Fruit fly (Drosophila melanogaster) Kc167 (cell line): ENCODE results near the gene CG7912.

Experiments
- Myc ChIP-seq: fragments of >200 bp; optimal IDR thresholded peaks from 2 replicates; lab custom pipeline; 2017; ENCODE audit warnings: missing external identifiers
- Sin3A ChIP-seq: fragments of >200 bp; optimal IDR thresholded peaks from 2 replicates; lab custom pipeline; 2018; ENCODE audit warnings: missing external identifiers
- h ChIP-seq: fragments of >200 bp; optimal IDR thresholded peaks from 3 replicates; lab custom pipeline; 2018; ENCODE audit warnings: missing external identifiers
- insv ChIP-seq: fragments of >200 bp; optimal IDR thresholded peaks from 3 replicates; lab custom pipeline; 2018; ENCODE audit warnings: missing external identifiers
- psq ChIP-seq: fragments of >200 bp; optimal IDR thresholded peaks from 2 replicates; lab custom pipeline; 2017; ENCODE audit warnings: missing external identifiers
- ttk ChIP-seq: sonication (Bioruptor generic); optimal IDR thresholded peaks from 2 replicates; lab custom pipeline; 2017; ENCODE audit warnings: missing external identifiers

The CG7912 gene

DNA sequence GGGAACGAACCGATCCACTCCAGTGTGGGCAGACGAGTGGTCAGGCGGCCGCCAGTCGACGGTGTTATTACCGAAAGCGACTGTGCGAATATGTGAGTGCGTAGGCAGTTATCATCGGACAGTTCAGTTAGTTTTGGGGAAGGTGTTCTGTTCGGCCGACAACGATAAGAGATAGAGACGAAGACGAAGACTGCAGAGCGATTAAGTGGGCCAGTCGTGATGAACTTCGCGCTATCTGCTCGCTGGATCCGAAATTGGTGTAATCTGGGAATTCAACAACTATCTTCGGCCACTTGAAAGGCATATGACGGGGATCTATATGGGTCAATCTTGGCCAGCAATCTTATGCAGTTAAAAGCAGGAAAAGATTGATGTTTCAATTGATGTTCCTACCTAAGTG is at the start of gene CG7912:
TSS of gene CG7912 (minus strand) at position 17 of the 400 bp plus-strand sequence.
- no peak for TF ChIP-seq Sin3A (lab: Kevin White, UChicago)
- TF ChIP-seq ttk, result no peak
- TF ChIP-seq Myc (lab: Kevin White, UChicago), result no peak
- TF ChIP-seq psq (lab: Kevin White, UChicago), result no peak
- TF ChIP-seq insv, result no peak

DNA sequence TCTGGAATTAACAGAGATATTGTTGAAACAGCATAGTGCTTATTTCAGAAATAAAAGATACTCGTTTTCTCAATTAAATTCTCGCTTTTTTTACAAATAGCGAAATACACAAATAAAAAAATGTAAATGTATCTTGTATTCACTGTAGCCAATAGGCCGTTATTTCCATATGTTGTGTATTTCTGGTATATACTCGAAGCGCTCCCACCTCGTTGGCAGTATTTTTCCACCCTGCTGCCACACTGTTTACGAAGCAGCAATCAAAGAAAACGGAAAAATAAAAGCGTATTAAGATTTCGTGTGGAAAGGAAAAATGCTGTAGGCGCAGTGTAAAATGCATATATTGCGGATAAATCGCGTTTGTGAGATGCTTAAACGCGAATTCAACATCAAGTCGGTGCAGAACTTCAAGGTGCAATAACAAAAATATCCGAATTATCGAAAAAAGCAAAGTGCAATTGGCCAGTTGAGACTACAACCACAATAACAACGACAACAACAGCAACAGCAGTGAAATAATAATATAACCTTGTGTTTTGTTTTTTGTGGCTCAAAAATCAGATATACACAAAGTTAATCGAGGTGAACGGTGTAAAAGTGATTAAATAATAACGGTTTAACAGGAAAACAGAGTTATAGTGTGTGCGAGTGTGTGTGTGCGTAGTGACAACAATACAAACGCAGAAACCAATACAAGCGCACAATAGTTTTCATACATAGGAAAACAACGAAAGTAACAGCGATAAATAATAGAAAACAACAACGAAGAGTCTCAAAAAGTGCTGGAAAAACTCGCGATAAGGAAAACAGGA is 49.3 kb upstream of the CG7912 start, which contains the start of gene sima:
TSS of gene sima (plus strand) at position 255 of the 812 bp plus-strand sequence.
- TF ChIP-seq h (lab: Kevin White, UChicago) (no peak), psq (lab: Kevin White, UChicago) (peak; percentile 93), Sin3A (lab: Kevin White, UChicago) (no peak)

DNA sequence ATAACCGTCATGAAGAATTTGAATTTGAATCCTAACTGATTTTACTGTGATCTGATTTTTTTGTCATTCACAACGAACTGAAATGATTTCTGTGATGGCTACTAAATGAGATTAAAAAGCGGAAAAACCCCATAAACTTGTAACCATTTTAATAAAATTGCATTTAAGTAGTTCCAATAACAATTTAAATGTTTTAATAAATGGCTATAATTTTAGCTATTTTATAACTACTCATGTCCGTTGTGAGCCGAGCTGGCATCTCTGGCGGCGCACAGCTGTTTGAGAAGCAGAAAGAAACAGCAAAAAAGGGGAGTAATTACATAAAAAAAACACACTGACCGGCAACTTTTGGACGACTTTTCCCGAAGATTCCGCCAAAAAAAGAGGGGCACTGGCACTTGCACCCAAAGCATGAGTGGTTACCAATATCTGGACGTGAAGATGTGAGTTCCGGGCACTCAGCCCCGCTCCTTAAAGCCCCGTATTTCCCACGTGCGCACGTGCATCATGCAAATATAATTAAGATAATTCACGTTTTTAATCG is 47.7 kb upstream of the CG7912 start, which contains the start of the genes CG7950 and Rpp14a:
TSS of gene CG7950 (plus strand) at position 268 of the 544 bp plus-strand sequence.
TSS of gene Rpp14a (plus strand) at position 268 of the 544 bp plus-strand sequence.
- TF ChIP-seq Myc (lab: Kevin White, UChicago), result no peak
- no peak for TF ChIP-seq Sin3A (lab: Kevin White, UChicago)
- TF ChIP-seq h (lab: Kevin White, UChicago), result no peak
- no peak for TF ChIP-seq insv

DNA sequence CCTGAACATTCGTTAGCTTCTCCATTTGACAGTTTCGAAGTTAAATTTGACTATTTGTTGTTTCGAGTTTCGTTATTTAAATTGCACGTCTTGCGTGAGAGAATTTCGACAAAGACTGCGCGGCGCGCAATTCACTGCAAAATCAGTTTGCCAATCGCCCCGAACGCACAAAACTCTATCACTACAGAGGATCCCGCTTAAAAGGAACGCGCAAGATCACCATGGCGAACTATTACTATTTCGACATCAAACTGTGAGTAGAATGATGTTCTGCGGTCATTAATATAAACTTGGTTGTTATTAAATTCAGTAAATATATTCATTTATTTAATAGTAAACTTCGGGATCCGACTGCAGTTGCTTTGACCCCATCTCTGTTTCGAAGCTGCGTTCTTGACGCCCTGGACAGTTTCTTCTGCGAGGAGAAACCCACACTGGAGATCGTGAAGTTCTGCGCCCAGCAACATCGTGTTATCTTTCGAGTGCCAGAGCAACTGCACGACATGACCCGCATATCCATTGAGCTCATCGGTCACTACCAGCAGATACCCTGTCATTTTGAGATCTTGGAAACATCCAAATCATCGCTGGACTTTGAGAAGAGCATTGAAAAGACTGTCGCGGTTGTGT is 47.0 kb upstream of the CG7912 start, which contains the start of the genes Rpp14b and spn-A:
TSS of gene Rpp14b (plus strand) at position 43 of the 630 bp plus-strand sequence.
TSS of gene spn-A (minus strand) at position 123 of the 630 bp plus-strand sequence.
- TF ChIP-seq h (lab: Kevin White, UChicago) (peak; percentile 26), psq (lab: Kevin White, UChicago) (no peak), Myc (lab: Kevin White, UChicago) (no peak), Sin3A (lab: Kevin White, UChicago) (no peak), ttk (no peak), insv (peak; percentile 11)

DNA sequence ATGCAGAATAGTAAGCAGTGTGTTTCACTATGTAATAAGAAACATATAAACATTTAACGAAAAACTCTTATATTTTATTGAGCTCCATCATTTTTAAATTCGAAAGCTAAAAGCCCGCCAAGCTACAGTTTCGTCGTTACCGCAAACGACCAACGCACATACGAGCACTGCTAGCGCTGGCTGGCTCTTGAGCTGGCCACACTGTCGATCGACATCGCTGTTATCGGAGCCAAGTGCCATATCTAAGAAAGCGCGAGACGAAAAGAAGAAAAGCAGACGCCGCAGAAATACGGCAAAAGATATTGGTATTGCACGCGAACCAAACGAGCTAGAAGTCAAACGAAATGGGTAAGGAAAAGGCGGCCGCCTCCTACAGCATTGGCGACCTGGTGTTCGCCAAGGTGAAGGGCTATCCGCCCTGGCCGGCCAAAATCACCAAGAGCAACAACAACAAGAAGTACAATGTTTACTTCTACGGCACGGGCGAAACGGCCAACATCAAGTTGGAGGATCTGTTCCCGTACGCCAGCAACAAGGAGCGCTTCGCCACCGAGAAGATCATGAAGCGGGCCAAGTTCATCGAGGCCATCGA is 43.6 kb upstream of the CG7912 start, which contains the start of gene Jasper:
TSS of gene Jasper (plus strand) at position 60 of the 592 bp plus-strand sequence.
- TF ChIP-seq Sin3A (lab: Kevin White, UChicago), result no peak
- TF ChIP-seq psq (lab: Kevin White, UChicago), result no peak
- TF ChIP-seq Myc (lab: Kevin White, UChicago), result no peak
- no peak for TF ChIP-seq ttk
- TF ChIP-seq insv, result no peak
- no peak for TF ChIP-seq h (lab: Kevin White, UChicago)

DNA sequence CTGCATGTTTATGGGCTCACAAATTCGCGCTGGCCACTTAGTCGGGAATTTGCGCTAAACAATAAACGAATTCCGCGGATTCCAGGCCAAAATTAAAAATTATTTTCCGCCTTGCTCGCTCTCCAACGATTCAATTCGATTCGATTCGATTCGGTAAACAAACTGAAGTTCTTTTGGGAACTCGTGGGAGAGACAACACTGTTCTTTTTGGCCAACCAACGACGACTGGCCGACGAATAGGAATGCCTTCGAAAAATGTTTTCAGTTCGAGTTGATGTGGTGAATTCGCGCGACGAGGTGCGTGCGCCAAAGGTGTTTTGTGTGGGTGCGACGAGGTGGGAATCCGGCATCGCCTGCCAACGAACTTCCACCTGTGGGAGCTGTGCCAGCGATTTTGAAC is 42.9 kb upstream of the CG7912 start, which contains the start of gene CG15528:
TSS of gene CG15528 (minus strand) at position 180 of the 400 bp plus-strand sequence.
- no peak for TF ChIP-seq Sin3A (lab: Kevin White, UChicago)
- no peak for TF ChIP-seq insv
- TF ChIP-seq psq (lab: Kevin White, UChicago), result no peak
- TF ChIP-seq Myc (lab: Kevin White, UChicago), result no peak
- TF ChIP-seq ttk, result no peak
- no peak for TF ChIP-seq h (lab: Kevin White, UChicago)

DNA sequence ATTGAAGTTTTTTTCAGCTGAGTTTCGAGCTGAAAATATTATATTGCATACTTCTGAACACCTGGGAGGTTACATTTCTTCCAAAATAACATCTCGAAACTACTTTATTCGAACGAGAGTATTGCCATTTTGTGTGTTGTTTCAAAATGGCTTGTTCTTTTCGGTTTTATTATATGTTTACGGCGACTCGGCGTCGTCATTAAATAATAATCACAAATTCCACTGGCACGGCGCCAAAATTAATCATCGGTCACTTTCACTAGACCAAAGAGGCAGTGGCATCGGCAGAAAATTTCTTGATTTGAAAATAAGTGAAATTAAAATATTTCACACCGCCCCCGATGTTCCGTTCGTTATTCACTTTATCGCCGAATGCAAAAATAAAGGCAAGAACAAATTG is 41.5 kb upstream of the CG7912 start:
- no peak for TF ChIP-seq Myc (lab: Kevin White, UChicago)
- no peak for TF ChIP-seq insv
- no peak for TF ChIP-seq psq (lab: Kevin White, UChicago)
- TF ChIP-seq Sin3A (lab: Kevin White, UChicago), result no peak
- TF ChIP-seq h (lab: Kevin White, UChicago), result no peak
- no peak for TF ChIP-seq ttk

DNA sequence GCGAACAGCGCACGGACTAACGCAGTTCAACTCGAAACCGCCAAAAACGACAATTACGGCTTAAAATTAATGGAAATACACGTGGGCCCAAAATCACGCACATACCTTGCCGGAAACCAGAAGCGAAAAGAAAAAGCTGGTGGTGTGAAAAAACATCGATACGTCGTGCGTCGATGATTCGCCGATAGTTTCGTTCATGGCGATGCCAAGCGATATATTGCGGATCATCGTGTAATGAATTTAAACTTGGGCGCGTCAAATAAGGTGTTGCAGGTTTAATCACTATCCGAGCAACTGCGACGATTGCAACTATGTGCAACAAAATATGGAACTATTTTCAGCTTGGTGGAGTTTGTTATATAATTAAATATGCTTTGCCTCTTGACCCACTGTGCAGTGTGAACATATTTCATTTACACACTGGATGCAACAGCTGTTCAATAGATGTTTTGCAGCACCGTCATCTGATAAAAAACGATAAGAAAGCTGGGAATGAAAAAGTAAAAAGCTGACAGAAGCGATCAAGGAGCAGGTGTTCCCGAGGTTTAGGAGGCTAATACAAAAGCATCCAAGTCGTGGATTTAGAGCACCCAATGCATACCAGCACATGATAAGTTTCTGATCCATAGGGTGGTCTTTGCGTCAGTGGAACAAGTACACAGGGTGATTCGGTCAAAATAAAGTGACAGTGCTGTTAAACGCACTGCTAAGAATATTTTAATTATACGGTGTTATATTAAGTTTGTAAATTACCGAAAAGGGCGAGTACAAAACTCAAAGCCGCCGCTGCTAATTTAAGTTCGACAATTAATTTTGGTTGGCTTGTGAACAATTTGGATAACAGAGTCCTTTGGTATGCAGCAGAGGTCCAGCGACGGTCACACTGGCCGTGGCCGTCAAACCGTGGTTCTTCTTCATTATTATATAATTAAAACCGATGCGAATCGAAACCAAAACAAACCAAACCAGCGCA is 37.3 kb upstream of the CG7912 start, which contains the start of the genes RpL32 and CG7943:
TSS of gene RpL32 (minus strand) at position 133 of the 973 bp plus-strand sequence.
TSS of gene CG7943 (plus strand) at position 442 of the 973 bp plus-strand sequence.
- TF ChIP-seq Sin3A (lab: Kevin White, UChicago) (no peak), h (lab: Kevin White, UChicago) (no peak), ttk (no peak), psq (lab: Kevin White, UChicago) (no peak), Myc (lab: Kevin White, UChicago) (no peak), insv (no peak)

DNA sequence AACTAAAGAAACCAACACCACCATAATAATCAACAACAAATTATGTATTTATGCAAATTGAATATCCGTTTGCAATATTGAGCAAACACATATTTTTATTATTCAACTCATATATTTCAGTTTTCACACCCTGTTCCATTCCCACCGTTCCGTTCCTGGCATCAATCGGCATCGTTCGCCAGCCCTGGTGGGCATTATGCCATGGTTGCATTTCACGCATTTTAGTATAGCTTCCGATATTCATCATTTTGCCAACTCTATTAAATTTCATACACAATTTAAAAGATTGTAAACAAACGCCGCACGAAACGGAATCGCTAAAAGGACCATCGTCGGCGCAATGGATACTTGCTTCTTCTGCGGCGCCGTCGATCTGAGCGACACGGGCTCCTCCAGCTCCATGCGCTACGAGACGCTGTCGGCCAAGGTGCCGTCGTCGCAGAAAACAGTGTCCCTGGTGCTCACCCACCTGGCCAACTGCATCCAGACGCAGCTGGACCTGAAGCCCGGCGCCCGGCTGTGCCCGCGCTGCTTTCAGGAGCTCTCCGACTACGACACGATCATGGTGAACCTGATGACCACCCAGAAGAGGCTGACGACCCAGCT is 34.3 kb upstream of the CG7912 start, which contains the start of gene Sry-delta:
TSS of gene Sry-delta (plus strand) at position 203 of the 606 bp plus-strand sequence.
- TF ChIP-seq insv (no peak), h (lab: Kevin White, UChicago) (no peak), ttk (no peak), Sin3A (lab: Kevin White, UChicago) (no peak), Myc (lab: Kevin White, UChicago) (no peak), psq (lab: Kevin White, UChicago) (no peak)

DNA sequence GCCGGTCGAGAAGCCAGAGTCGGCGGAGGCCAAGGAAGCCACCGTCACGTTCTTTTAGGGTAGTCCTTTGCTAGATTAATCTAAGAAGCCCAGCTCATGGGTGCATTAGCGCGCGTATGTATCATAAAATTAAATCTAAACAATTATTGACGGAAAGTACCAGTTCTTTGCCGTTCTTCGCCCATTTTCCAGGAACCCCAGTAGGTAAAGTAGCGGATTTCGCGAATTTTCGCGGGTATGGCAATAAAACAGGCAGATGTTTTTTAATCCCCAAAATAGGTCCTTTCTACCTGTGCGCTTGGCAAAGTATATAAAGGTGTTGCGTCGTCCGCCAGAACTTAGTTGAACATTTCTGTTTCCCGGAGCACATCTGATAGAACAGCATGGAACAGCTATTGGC is 31.9 kb upstream of the CG7912 start:
- TF ChIP-seq psq (lab: Kevin White, UChicago) (no peak), Sin3A (lab: Kevin White, UChicago) (no peak), insv (no peak)
